Fruit fly (Drosophila melanogaster) whole organism, pupa: Measurements from ENCODE around the gene pyd.

Experiments
- CG10348 ChIP-seq: fragments of 200-800 bp; sonication (Bioruptor generic); IDR thresholded peaks from 2 replicates; pipeline ENCODE4 v1.3.6; 2022; ENCODE audit warnings: missing biosample characterization, missing genetic modification characterization
- CG12605 ChIP-seq: fragments of 200-800 bp; sonication (Bioruptor generic); IDR thresholded peaks from 2 replicates; pipeline ENCODE4 v1.3.6; 2022; ENCODE audit warnings: missing biosample characterization, missing genetic modification characterization
- CG13204 ChIP-seq: fragments of 200-800 bp; sonication (Bioruptor generic); optimal IDR thresholded peaks from 2 replicates; lab custom pipeline; 2018; ENCODE audit warnings: missing biosample characterization, mild to moderate bottlenecking, missing genetic modification characterization, moderate library complexity
- CG14655 ChIP-seq: fragments of 200-800 bp; sonication (Bioruptor generic); optimal IDR thresholded peaks from 3 replicates; lab custom pipeline; 2017; ENCODE audit warnings: mild to moderate bottlenecking, missing biosample characterization, missing genetic modification reagents, missing genetic modification characterization
- CG15710 ChIP-seq: fragments of 200-800 bp; sonication (Bioruptor generic); optimal IDR thresholded peaks from 2 replicates; lab custom pipeline; 2018; ENCODE audit warnings: missing biosample characterization, mild to moderate bottlenecking, missing genetic modification characterization, moderate library complexity
- CG32121 ChIP-seq: fragments of 200-800 bp; sonication (Bioruptor generic); IDR thresholded peaks from 2 replicates; pipeline ENCODE4 v1.3.6; 2022; ENCODE audit warnings: missing biosample characterization, missing genetic modification characterization
- CG8301 ChIP-seq: fragments of 200-800 bp; sonication (Bioruptor generic); optimal IDR thresholded peaks from 2 replicates; lab custom pipeline; 2018; ENCODE audit warnings: missing biosample characterization, mild to moderate bottlenecking, missing genetic modification characterization
- CG9948 ChIP-seq: fragments of 200-800 bp; sonication (Bioruptor generic); optimal IDR thresholded peaks from 2 replicates; lab custom pipeline; 2018; ENCODE audit warnings: missing biosample characterization, mild to moderate bottlenecking, missing genetic modification characterization, moderate library complexity
- D1 ChIP-seq: fragments of 200-800 bp; sonication (Bioruptor generic); optimal IDR thresholded peaks from 2 replicates; lab custom pipeline; 2018; ENCODE audit warnings: missing biosample characterization, mild to moderate bottlenecking, missing genetic modification characterization, moderate library complexity
- EcR ChIP-seq: fragments of 200-800 bp; sonication (Bioruptor generic); optimal IDR thresholded peaks from 3 replicates; lab custom pipeline; 2019; ENCODE audit warnings: missing biosample characterization, missing genetic modification characterization, mild to moderate bottlenecking, moderate library complexity, missing genetic modification reagents
- Ets98B ChIP-seq: fragments of 200-800 bp; sonication (Bioruptor generic); IDR thresholded peaks from 2 replicates; pipeline ENCODE4 v1.3.6; 2022; ENCODE audit warnings: missing biosample characterization, missing genetic modification characterization
- Snoo ChIP-seq: fragments of 200-800 bp; sonication (Bioruptor generic); optimal IDR thresholded peaks from 3 replicates; lab custom pipeline; 2017; ENCODE audit warnings: missing biosample characterization, mild to moderate bottlenecking, missing genetic modification characterization, inconsistent platforms
- fd96Ca ChIP-seq: fragments of 200-800 bp; sonication (Bioruptor generic); IDR thresholded peaks from 3 replicates; pipeline ENCODE4 v1.3.6; 2022; ENCODE audit warnings: missing biosample characterization, missing genetic modification characterization
- gl ChIP-seq: fragments of 200-800 bp; sonication (Bioruptor generic); optimal IDR thresholded peaks from 2 replicates; lab custom pipeline; 2018; ENCODE audit warnings: missing biosample characterization, mild to moderate bottlenecking, missing genetic modification characterization

dm6 chr3R:8925924-8926553 lies 5.7 kb downstream of the pyd start:
- peak; percentile 83 for TF ChIP-seq CG32121
- peak; percentile 81 for TF ChIP-seq CG13204 (GFP tag; lab: Kevin White, UChicago)
- peak; percentile 95 for TF ChIP-seq CG9948 (tag; lab: Kevin White, UChicago)
- peak; percentile 98 for TF ChIP-seq D1
- TF ChIP-seq CG14655 (GFP tag; lab: Kevin White, UChicago): peak; percentile 98
- TF ChIP-seq Snoo (tag; lab: Kevin White, UChicago): peak; percentile 89
- TF ChIP-seq fd96Ca (GFP tag; lab: Robert Waterston, UW): peak; percentile 87
- peak; percentile 92 for TF ChIP-seq CG15710 (tag; lab: Kevin White, UChicago)
- no peak for TF ChIP-seq CG10348 (GFP tag; lab: Robert Waterston, UW)
- TF ChIP-seq EcR (GFP tag; lab: Kevin White, UChicago): peak; percentile 69
- peak; percentile 95 for TF ChIP-seq gl (tag; lab: Kevin White, UChicago)
- TF ChIP-seq Ets98B (GFP tag; lab: Robert Waterston, UW): peak; percentile 92
- peak; percentile 89 for TF ChIP-seq CG8301 (tag; lab: Kevin White, UChicago)
- peak; percentile 82 for TF ChIP-seq CG12605 (GFP tag; lab: Robert Waterston, UW)
